Fruit fly (Drosophila melanogaster) Kc167 (cell line): Measurements from ENCODE around the gene CG11927.

Experiments used
- Myc ChIP-seq: fragments of >200 bp; optimal IDR thresholded peaks from 2 replicates; lab custom pipeline; 2017; ENCODE audit warnings: missing external identifiers
- Sin3A ChIP-seq: fragments of >200 bp; optimal IDR thresholded peaks from 2 replicates; lab custom pipeline; 2018; ENCODE audit warnings: missing external identifiers
- insv ChIP-seq: fragments of >200 bp; optimal IDR thresholded peaks from 3 replicates; lab custom pipeline; 2018; ENCODE audit warnings: missing external identifiers
- psq ChIP-seq: fragments of >200 bp; optimal IDR thresholded peaks from 2 replicates; lab custom pipeline; 2017; ENCODE audit warnings: missing external identifiers
- ttk ChIP-seq: sonication (Bioruptor generic); optimal IDR thresholded peaks from 2 replicates; lab custom pipeline; 2017; ENCODE audit warnings: missing external identifiers

DNA sequence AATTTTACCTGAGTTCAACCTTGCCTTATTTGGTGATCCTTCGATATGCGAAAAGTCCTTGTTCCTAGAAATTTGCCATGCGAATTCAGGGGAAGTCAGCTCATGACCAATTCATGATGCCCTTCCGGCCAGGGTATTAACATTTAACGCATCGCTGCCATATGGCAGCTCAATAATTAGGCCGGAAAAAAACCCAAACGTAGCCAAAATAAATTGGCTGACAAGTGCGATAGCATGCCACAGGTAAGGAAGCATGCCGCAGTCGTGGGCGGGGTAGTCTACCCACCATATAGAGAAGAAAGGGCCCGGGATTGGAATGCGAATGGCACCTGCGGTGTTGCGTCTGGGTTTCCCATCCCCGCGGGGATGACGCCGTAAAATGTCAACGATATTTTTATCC, 23.8 kb upstream of the CG11927 start:
- no peak for TF ChIP-seq insv (lab: Kevin White, UChicago)
- no peak for TF ChIP-seq Sin3A (lab: Kevin White, UChicago)
- no peak for TF ChIP-seq ttk (lab: Kevin White, UChicago)
- no peak for TF ChIP-seq psq
- TF ChIP-seq Myc (lab: Kevin White, UChicago), result no peak
